Fruit fly (Drosophila melanogaster) whole organism, embryonic: ENCODE results near the gene Mst77F.
A peak's percentile ranks its signal among the peaks of the same experiment; 100 is the strongest.

Experiments
- CG14710 ChIP-seq: fragments of 200-800 bp; sonication (Bioruptor generic); optimal IDR thresholded peaks from 3 replicates; lab custom pipeline; 2019; ENCODE audit warnings: missing biosample characterization, mild to moderate bottlenecking, missing genetic modification characterization, moderate library complexity
- Jarid2 ChIP-seq: fragments of 200-800 bp; sonication (Bioruptor generic); optimal IDR thresholded peaks from 3 replicates; lab custom pipeline; 2017; ENCODE audit warnings: mild to moderate bottlenecking, missing biosample characterization, missing genetic modification reagents, missing genetic modification characterization
- schlank ChIP-seq: fragments of 200-800 bp; sonication (Bioruptor generic); optimal IDR thresholded peaks from 2 replicates; lab custom pipeline; 2018; ENCODE audit warnings: missing biosample characterization, mild to moderate bottlenecking, missing genetic modification characterization

- peak; percentile 75 for TF ChIP-seq CG14710 (tag; lab: Kevin White, UChicago)
- no peak for TF ChIP-seq Jarid2 (GFP tag; lab: Kevin White, UChicago)
- no peak for TF ChIP-seq schlank
These were observed 8.5 kb downstream of the Mst77F start, which contains the start of the genes CG3634 and HIPP1 for dm6 chr3L:20809088-20809999.
